Worm (Caenorhabditis elegans): ENCODE data around the gene C05B5.11.

DNA sequence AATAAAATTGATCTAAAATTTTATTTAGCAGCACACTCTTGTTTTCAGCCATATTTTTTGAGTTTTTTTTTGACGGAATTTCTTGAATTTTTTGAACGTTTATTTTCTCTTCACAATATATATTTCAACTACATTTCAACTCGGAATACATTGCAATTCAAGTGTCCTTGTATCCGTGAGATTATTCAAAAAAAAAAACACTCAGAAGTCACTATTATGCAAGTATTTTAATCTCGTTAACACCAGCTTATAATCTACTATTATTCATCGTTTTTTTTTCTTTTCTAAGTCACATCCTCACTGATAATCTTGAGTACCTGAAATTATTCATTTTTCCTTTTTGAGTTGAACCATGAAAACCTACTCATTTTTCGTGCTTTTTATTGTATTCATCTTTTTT, 19.1 kb downstream of the C05B5.11 start, which contains the start of gene ins-21:
- TF ChIP-seq him-1 (tag; optimal IDR thresholded peaks at IDR 0.05) (no peak), dao-5 (tag; optimal IDR thresholded peaks at IDR 0.05) (no peak)
